Worm (Caenorhabditis elegans): ENCODE results near the gene F44G4.6.

- TF ChIP-seq ztf-23 (GFP tag; IDR thresholded peaks at IDR 0.05) (no peak), med-1 (GFP tag; optimal IDR thresholded peaks at IDR 0.05; ENCODE audit: insufficient read depth) (no peak), ref-1 (GFP tag; conservative IDR thresholded peaks at IDR 0.05) (no peak), T22C8.4 (GFP tag; IDR thresholded peaks at IDR 0.05) (no peak)
Measured at ce11 chrII:9014188-9014587, 12.6 kb upstream of the F44G4.6 start.
